Fruit fly (Drosophila melanogaster) whole organism, wandering third instar larva: ENCODE data around the gene CG9933.

Experiments used
- HLH106 ChIP-seq: fragments of 200-800 bp; optimal IDR thresholded peaks from 3 replicates; lab custom pipeline; 2019; ENCODE audit warnings: missing biosample characterization, mild to moderate bottlenecking, missing genetic modification characterization, moderate library complexity
- Hnf4 ChIP-seq: fragments of 200-800 bp; sonication (Bioruptor generic); optimal IDR thresholded peaks from 2 replicates; lab custom pipeline; 2016; ENCODE audit warnings: missing biosample characterization, mild to moderate bottlenecking, missing genetic modification characterization
- Mio ChIP-seq: sonication (Bioruptor generic); optimal IDR thresholded peaks from 2 replicates; lab custom pipeline; 2016; ENCODE audit warnings: missing biosample characterization, missing genetic modification characterization
- Myc ChIP-seq: fragments of >200 bp; optimal IDR thresholded peaks from 2 replicates; lab custom pipeline; 2017
- brk ChIP-seq: fragments of 200-800 bp; sonication (Bioruptor generic); optimal IDR thresholded peaks from 2 replicates; lab custom pipeline; 2016; ENCODE audit warnings: missing biosample characterization, mild to moderate bottlenecking, missing genetic modification characterization
- dmrt93B ChIP-seq: fragments of 200-800 bp; sonication (Bioruptor generic); optimal IDR thresholded peaks from 2 replicates; lab custom pipeline; 2018; ENCODE audit warnings: missing biosample characterization, mild to moderate bottlenecking, missing genetic modification characterization
- dsf ChIP-seq: sonication (Bioruptor generic); optimal IDR thresholded peaks from 2 replicates; lab custom pipeline; 2016; ENCODE audit warnings: missing biosample characterization, missing genetic modification characterization, borderline replicate concordance
- fru ChIP-seq: fragments of 200-800 bp; sonication (Bioruptor generic); optimal IDR thresholded peaks from 3 replicates; lab custom pipeline; 2016; ENCODE audit warnings: missing biosample characterization, mild to moderate bottlenecking, missing genetic modification characterization
- h ChIP-seq: fragments of 200-800 bp; sonication (Bioruptor generic); optimal IDR thresholded peaks from 3 replicates; lab custom pipeline; 2016; ENCODE audit warnings: missing biosample characterization, mild to moderate bottlenecking, missing genetic modification characterization
- pan ChIP-seq: fragments of >200 bp; optimal IDR thresholded peaks from 2 replicates; lab custom pipeline; 2017
- sage ChIP-seq: fragments of 200-800 bp; sonication (Bioruptor generic); optimal IDR thresholded peaks from 2 replicates; lab custom pipeline; 2016; ENCODE audit warnings: missing biosample characterization, mild to moderate bottlenecking, missing genetic modification characterization
- usp ChIP-seq: fragments of >200 bp; optimal IDR thresholded peaks from 2 replicates; lab custom pipeline; 2017; ENCODE audit warnings: missing biosample characterization, missing genetic modification characterization

DNA sequence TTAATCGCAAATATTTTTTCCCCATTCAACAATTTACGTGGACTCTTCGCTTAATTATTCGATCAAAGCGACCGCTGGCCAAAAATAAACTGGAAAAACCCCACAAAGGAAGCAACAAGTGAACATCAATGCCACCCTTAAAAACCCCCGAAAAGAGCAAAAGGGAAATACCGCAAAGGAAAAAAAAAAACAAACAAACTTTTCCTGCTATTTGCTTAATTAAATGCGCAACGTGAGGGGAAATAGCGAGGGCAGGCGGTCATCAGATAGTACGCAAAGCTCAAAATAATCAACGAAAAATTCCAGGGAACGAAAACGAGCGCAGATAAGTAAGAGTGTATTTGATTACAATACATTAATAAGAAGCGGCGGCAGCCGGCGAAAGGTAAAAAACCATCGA, 24.8 kb upstream of the CG9933 start:
- TF ChIP-seq Hnf4 = no peak
- TF ChIP-seq dsf (GFP tag; lab: Kevin White, UChicago) = no peak
- no peak for TF ChIP-seq Mio (GFP tag; lab: Kevin White, UChicago)
- no peak for TF ChIP-seq usp (GFP tag; lab: Kevin White, UChicago)
- TF ChIP-seq h (GFP tag; lab: Kevin White, UChicago) = no peak
- TF ChIP-seq sage (GFP tag; lab: Kevin White, UChicago) = no peak
- no peak for TF ChIP-seq dmrt93B
- no peak for TF ChIP-seq pan (lab: Kevin White, UChicago)
- TF ChIP-seq brk (GFP tag; lab: Kevin White, UChicago) = no peak
- TF ChIP-seq HLH106 = no peak
- TF ChIP-seq Myc (lab: Kevin White, UChicago) = no peak
- TF ChIP-seq fru = no peak
